Worm (Caenorhabditis elegans) whole organism, L3 larva: ENCODE data around the gene Y17G7B.18.

ENCODE experiments used
- elt-2 ChIP-seq: sonication (generic microtip); optimal IDR thresholded peaks from 2 replicates; lab custom pipeline; 2016; ENCODE audit warnings: missing genetic modification reagents, mild to moderate bottlenecking, missing genetic modification characterization, missing compliant biosample characterization
- elt-3 ChIP-seq, 3 experiments: fragments of 150-350 bp in 1 of 3; sonication (generic microtip) in 2 of 3; optimal IDR thresholded peaks; 2 replicates in 2 of 3; 4 replicates in 1 of 3; lab custom pipeline; 2014 to 2017; ENCODE audit warnings: missing biosample characterization in 3 of 3, missing genetic modification characterization in 3 of 3

DNA sequence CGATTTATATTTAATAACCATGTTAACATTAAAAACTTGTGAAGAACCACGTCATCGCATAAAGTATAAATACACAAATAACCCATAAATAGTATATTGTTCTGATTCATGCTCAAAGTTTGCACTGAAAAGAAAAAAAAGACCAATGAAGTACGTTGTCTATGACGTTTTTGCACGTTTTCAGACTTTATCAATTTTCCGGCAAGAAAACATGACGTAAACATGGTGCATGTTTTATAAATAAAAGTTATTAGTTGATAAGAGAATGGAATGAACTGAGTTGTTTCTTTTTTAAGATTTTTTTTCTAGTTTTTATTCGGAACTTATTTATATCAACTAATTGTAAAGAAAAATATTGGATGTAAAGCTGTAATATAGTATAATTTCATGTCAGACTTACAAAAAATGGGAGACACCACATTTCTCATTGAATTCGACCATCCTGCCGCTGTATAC, 42.9 kb downstream of the Y17G7B.18 start, which contains the start of gene arrd-8:
- TF ChIP-seq elt-2 (tag; lab: Kevin White, UChicago) (peak; percentile 64), elt-3 (tag; optimal IDR thresholded peaks at IDR 0.05; lab: Kevin White, UChicago) (no peak)
